Worm (Caenorhabditis elegans) whole organism, L4/young adult: ENCODE results near the gene unc-17.

Experiments
- W03F9.2 ChIP-seq: fragments of 150-350 bp; optimal IDR thresholded peaks from 2 replicates; lab custom pipeline; 2014; ENCODE audit warnings: missing biosample characterization, missing genetic modification characterization
- dao-5 ChIP-seq: sonication (generic microtip); optimal IDR thresholded peaks from 2 replicates; lab custom pipeline; 2016; ENCODE audit warnings: missing genotype, missing genetic modification characterization, moderate library complexity, missing compliant biosample characterization
- him-1 ChIP-seq: sonication (generic microtip); optimal IDR thresholded peaks from 2 replicates; lab custom pipeline; 2016; ENCODE audit warnings: missing genotype, missing genetic modification reagents, missing genetic modification characterization, missing compliant biosample characterization

unc-17 gene

ce11 chrIV:3624597-3624996 lies at the start of gene unc-17, which contains the start of gene cha-1:
Gene unc-17, minus strand, starts transcription at chrIV:3624699.
Gene cha-1, minus strand, starts transcription at chrIV:3624697.
- TF ChIP-seq him-1 (tag; lab: Kevin White, UChicago) (no peak), W03F9.2 (tag; lab: Kevin White, UChicago) (no peak), dao-5 (tag; lab: Kevin White, UChicago) (no peak)

DNA sequence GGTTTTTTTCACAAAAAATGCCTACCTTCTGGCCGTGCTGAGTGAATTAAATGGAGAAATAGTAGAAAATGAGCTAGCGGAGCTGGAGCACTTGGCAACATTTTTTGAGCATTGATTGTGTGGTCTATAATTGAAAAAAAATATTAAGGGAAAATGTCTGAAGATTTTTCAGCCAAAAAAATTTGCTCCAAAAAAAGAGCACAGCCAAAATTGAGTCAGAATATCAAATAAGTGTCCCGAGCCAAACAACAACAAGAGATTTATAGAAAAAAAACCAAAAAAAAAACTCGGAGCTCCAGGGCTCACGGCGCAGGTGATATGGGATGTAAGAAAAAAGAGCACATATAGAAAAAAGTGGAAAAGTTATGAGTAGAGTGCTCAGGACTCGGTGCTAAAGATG lies 44.1 kb upstream of the unc-17 start, which contains the start of gene fmil-1:
Gene fmil-1, minus strand, starts transcription at position 101 of the 400 bp plus-strand sequence.
- TF ChIP-seq dao-5 (tag; lab: Kevin White, UChicago) (no peak), W03F9.2 (tag; lab: Kevin White, UChicago) (no peak), him-1 (tag; lab: Kevin White, UChicago) (no peak)

- no peak for TF ChIP-seq W03F9.2 (tag; lab: Kevin White, UChicago)
- no peak for TF ChIP-seq him-1 (tag; lab: Kevin White, UChicago)
- TF ChIP-seq dao-5 (tag; lab: Kevin White, UChicago), result no peak
Measured at ce11 chrIV:3667796-3668195, 43.3 kb upstream of the unc-17 start.

DNA sequence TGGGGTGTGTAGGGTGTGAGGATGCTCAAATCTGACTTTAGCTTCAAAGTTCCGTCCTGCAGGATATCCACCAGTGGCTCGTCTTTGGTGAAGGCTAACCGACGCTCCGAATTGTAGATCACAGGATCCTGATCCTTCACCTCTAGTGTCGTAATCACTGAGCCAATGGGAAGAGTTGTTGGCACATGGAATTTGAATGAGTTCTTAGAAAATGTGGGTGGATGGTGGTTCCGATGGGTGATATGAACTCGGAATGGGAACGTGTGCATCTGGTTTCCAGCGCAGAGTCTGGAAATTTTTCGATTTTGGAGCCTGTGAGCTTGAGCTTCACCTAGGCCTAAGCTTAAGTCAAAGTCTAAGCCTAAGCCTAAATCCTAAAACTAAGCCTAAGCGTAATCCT lies 42.0 kb upstream of the unc-17 start:
- no peak for TF ChIP-seq W03F9.2 (tag; lab: Kevin White, UChicago)
- no peak for TF ChIP-seq him-1 (tag; lab: Kevin White, UChicago)
- TF ChIP-seq dao-5 (tag; lab: Kevin White, UChicago), result no peak

DNA sequence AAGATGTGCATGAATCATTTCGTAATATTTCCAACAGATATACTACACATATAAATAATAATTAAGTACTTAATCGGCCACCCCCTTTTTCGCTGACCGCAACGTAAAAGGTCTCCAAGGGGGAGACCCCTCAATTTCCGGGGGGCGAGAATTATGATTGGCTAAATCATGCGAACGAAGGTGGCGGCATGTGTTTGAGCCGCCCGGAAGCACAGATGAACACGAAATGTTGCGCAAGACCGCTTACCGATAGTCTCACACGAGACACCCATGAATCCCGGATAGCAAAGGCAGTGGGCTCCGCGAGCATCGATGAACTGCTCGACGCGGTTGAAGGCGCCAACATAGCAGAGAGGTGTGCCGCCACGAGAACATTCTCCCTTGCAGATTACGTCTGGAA lies 40.6 kb upstream of the unc-17 start:
- TF ChIP-seq dao-5 (tag; lab: Kevin White, UChicago) (no peak), W03F9.2 (tag; lab: Kevin White, UChicago) (no peak), him-1 (tag; lab: Kevin White, UChicago) (no peak)

DNA sequence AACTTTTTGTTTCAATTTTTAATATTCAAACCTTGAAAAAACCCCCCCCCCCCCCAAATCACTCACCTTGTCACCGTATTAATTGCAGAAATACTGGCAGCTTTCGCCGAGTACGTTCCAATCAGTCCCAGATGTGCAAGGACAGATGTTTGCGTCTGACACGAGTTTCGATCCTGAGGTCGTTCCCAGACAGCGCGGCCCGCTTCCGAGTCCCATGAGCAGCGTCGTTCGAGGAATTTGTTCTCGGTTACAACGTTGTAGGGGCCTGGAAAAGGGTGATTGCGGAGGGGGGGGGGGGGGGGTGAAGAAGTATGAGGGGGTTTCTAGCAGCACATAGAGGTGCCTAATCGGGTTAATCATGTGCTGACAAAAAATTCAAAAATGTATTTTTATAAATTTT lies 38.4 kb upstream of the unc-17 start:
- TF ChIP-seq W03F9.2 (tag; lab: Kevin White, UChicago) (no peak), him-1 (tag; lab: Kevin White, UChicago) (no peak), dao-5 (tag; lab: Kevin White, UChicago) (no peak)

ce11 chrIV:3661117-3661634 lies 36.7 kb upstream of the unc-17 start:
- TF ChIP-seq dao-5 (tag; lab: Kevin White, UChicago), result no peak

DNA sequence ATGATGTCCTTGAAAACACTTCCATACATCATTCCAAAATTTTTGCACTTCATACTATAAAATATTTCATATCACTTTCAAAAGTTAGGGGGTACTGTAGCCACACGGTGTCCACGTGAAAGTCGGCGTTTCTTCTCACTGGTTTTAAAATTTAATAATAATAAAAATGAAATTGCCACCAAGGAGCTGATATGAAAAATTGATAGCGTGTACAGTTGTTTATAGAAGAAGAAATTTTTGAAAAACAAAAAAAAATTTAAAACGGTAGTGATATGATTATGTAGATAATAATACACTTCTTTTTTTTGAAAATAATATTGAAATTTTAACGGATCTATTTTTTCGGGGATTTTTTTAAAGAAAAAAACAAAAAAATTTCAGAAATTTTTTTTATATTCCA lies 35.5 kb upstream of the unc-17 start:
- no peak for TF ChIP-seq W03F9.2 (tag; lab: Kevin White, UChicago)

- TF ChIP-seq him-1 (tag; lab: Kevin White, UChicago) (no peak), W03F9.2 (tag; lab: Kevin White, UChicago) (no peak), dao-5 (tag; lab: Kevin White, UChicago) (no peak)
Measured at ce11 chrIV:3655896-3656295, 31.4 kb upstream of the unc-17 start.

DNA sequence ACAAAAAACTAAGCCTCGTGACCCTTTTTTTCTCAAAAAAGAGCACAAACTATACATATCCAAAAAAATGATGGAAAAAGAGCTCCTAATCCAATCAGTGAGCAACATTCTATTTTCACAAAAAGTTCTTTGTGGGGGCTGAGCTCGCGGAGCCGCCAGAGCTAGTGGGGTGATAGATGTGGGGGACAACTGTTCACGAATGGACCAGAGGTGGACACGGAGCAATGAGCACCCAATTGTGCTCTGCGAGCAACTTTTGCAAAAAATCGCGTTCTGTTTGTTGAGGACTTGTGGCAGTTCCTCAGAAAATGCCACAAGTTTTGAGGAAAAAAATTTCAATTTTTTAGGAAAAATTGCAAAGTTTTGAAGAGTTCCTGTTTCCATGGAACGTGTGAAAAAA lies 30.3 kb upstream of the unc-17 start:
- TF ChIP-seq dao-5 (tag; lab: Kevin White, UChicago) (no peak), him-1 (tag; lab: Kevin White, UChicago) (no peak), W03F9.2 (tag; lab: Kevin White, UChicago) (no peak)

- TF ChIP-seq dao-5 (tag; lab: Kevin White, UChicago), result no peak
- no peak for TF ChIP-seq W03F9.2 (tag; lab: Kevin White, UChicago)
- TF ChIP-seq him-1 (tag; lab: Kevin White, UChicago), result no peak
Measured at ce11 chrIV:3654214-3654613, 29.7 kb upstream of the unc-17 start.

DNA sequence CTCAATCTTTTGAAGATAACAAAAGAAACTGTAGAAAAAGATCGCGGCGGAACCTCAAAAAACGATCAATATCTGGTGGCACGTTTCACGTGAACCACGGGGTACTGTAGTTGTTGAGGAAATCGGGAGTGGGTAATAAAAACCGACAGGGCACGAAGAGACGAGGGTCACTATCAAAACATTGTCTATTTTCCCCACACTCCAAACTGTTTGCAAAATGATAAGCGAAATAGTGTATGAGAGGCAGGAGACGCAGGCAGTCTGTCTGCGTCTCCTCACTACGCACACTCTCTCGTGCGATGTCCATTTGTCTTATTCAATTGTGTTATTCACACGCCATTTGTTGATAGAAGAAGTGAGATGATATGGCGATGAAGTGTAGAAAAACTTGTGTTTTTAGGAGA lies 28.9 kb upstream of the unc-17 start:
- TF ChIP-seq him-1 (tag; lab: Kevin White, UChicago) (no peak), dao-5 (tag; lab: Kevin White, UChicago) (no peak), W03F9.2 (tag; lab: Kevin White, UChicago) (no peak)

DNA sequence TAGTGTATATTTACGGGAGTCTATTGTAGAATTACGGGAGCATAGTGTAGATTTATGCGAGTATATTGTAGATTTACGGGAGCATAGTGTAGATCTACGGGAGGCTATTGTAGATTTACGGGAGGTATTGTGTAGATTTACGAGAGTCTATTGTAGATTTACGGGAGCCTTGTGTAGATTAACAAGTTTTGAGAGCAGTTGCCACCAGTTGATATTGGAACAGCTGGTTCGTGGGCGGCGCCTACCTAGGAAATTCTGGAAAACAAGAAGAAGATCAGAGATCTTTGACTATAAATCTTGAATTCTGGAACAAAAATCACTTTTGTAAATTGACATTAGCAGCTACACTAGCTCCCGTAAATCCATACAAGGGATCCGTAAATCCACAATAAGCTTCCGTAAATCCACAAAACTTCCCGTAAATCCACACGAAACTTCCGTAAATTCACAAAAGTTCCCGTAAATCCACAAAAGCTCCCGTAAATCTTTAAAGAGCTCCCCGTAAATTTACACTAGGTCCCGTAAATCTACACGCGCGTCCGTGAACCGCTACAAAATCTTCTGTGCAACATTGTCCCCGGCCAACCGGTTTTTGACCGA lies 28.4 kb upstream of the unc-17 start:
- TF ChIP-seq W03F9.2 (tag; lab: Kevin White, UChicago) (no peak), dao-5 (tag; lab: Kevin White, UChicago) (no peak), him-1 (tag; lab: Kevin White, UChicago) (no peak)

DNA sequence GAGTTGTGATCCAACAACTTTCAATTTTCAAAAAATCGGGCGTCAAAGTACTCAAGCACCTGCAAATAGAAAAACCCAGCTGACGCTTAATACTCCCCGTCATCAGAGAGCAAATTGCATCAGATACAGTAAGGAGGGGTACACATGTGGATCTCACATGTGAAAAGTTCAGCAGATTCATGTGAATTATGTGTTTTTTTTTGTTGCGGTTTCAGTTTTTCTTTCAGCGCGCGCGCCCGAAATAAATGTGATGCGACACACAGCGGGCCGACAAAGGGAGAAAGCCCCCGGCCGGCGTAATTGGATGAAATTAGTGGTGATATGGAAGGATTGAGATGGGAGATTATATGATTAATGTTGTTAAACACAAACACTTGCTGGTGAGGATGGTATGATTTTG lies 27.7 kb upstream of the unc-17 start:
- TF ChIP-seq him-1 (tag; lab: Kevin White, UChicago), result no peak
- TF ChIP-seq W03F9.2 (tag; lab: Kevin White, UChicago), result no peak
- TF ChIP-seq dao-5 (tag; lab: Kevin White, UChicago), result no peak
